Worm (Caenorhabditis elegans): ENCODE measurements around the gene ser-2.

ser-2 gene

DNA sequence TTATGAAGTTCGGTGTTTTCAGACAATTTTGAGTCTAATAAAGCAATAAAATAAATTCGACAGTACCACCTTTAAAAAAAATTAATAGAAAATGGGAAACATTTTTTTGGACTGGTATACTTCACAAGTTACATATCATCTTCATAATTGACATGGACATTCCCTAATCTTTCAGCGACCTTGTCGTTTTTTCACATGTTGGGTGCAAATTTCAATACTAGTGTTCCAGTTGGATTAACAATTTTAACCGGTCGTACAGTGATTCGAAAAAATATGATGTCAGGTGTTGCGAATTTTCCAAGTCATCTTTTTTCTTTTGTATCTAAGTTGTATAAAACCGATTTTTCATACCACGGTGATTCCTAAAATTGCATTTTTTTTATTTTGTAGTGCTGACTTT is 25.6 kb upstream of the ser-2 start:
- TF ChIP-seq nhr-12 (tag; optimal IDR thresholded peaks at IDR 0.05) (no peak), zip-8 (tag; optimal IDR thresholded peaks at IDR 0.05) (no peak), lin-32 (GFP tag; optimal IDR thresholded peaks at IDR 0.05) (no peak), mep-1 (tag; optimal IDR thresholded peaks at IDR 0.05) (no peak), mab-5 (tag; optimal IDR thresholded peaks at IDR 0.05) (no peak), nhr-2 (tag; optimal IDR thresholded peaks at IDR 0.05) (no peak), unc-62 (GFP tag; optimal IDR thresholded peaks at IDR 0.05) (no peak), blmp-1 (tag; optimal IDR thresholded peaks at IDR 0.05) (no peak), ham-2 (GFP tag; optimal IDR thresholded peaks at IDR 0.05) (no peak), tbx-8 (GFP tag; optimal IDR thresholded peaks at IDR 0.05) (no peak), drap-1 (GFP tag; optimal IDR thresholded peaks at IDR 0.05) (no peak), elt-3 (tag; optimal IDR thresholded peaks at IDR 0.05) (no peak), snpc-4 (tag; optimal IDR thresholded peaks at IDR 0.05) (no peak), cnd-1 (tag; optimal IDR thresholded peaks at IDR 0.05) (no peak), mls-2 (tag; optimal IDR thresholded peaks at IDR 0.05) (no peak), nhr-28 (tag; optimal IDR thresholded peaks at IDR 0.05) (no peak), flh-1 (GFP tag; optimal IDR thresholded peaks at IDR 0.05) (no peak), M03D4.4 (tag; optimal IDR thresholded peaks at IDR 0.05) (no peak), hlh-1 (tag; optimal IDR thresholded peaks at IDR 0.05) (no peak), lsy-2 (tag; optimal IDR thresholded peaks at IDR 0.05) (no peak)

DNA sequence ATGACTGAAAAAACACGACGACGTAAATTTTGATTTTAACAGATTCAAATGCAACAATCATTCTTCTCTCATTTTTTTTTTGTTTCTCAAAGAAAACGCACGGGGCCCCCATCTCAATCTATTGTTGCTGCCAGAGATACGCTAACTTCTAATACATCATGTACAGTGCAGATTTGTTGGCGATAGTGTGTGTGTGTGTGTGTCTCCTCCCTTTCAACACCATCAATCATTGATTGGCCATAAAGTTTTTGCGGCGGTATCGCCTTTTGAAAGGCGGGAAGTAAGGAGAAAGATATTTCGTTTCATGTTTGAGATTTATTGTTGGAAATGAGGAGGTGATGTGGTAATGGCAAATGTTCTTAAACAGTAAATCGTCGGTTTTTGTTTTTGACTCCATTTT is 24.5 kb upstream of the ser-2 start:
- TF ChIP-seq unc-62 (GFP tag; optimal IDR thresholded peaks at IDR 0.05) (peak; percentile 19), elt-1 (tag; optimal IDR thresholded peaks at IDR 0.05; ENCODE audit: borderline replicate concordance, insufficient read depth) (peak; percentile 33), drap-1 (GFP tag; optimal IDR thresholded peaks at IDR 0.05) (no peak)

DNA sequence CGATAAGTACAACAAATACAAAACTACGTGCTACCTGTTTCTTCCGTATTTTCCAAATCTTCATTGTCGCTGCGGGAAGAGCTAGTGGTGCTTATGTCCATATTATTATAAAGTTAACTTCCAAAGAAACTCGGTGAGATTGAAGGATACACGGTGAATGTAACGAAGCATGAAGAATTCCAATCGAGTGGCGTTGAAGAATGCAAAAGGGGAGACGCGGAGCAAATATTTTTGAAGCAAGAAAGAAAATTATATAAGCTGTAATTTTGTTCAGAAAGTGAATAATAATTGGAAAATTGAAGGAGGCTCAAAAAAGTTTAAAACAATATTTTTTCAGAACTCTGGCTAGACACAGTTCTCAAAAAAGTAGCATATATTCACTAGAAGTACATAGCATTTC is 22.9 kb upstream of the ser-2 start, which contains the start of gene Y15E3A.3:
TSS of gene Y15E3A.3 (minus strand) at position 101 of the 400 bp plus-strand sequence.
- TF ChIP-seq lin-32 (GFP tag; optimal IDR thresholded peaks at IDR 0.05) (no peak), drap-1 (GFP tag; optimal IDR thresholded peaks at IDR 0.05) (no peak)

DNA sequence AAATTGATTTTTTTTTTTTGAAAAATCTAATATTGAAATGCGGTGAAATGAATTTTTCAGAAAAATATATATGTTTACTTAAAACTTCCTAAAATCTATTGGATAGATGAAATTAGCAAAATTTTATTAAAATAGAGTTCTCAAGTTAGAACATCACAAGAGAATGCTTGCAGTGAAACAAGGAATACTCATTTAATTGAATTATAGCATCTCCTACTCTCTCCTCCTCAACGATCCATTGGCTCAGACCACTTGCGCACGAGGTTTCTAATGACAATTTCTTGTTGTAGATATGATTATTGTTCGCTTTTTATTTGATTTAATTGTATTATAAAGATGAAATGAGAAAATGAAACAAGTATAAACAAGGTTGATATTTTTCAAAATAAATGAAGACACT is 19.0 kb upstream of the ser-2 start:
- TF ChIP-seq ces-1 (GFP tag; optimal IDR thresholded peaks at IDR 0.05), result peak; percentile 72
- TF ChIP-seq M03D4.4 (tag; optimal IDR thresholded peaks at IDR 0.05), result no peak
- TF ChIP-seq elt-1 (tag; optimal IDR thresholded peaks at IDR 0.05; ENCODE audit: borderline replicate concordance, insufficient read depth), result no peak

DNA sequence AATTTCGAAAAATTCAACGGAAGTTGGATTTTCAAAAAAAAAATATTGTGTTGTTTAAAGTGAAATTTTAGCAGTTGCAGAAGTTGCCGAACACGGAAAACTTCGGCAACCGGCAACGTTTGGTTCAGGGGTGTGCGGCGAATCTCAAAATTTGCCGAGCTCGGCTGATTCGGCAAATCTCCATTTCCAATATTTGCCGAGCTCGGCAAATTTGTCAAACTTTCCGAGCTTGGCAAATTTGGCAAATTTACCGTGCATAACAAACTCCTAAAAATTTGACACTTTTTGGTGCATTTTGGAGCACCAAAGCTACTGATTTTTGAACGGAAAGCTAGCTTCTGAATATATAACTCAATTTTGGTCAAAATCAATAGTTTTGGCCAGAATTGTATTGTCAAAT is 18.5 kb upstream of the ser-2 start:
- TF ChIP-seq flh-1 (GFP tag; optimal IDR thresholded peaks at IDR 0.05) (no peak), bed-3 (GFP tag; optimal IDR thresholded peaks at IDR 0.05) (no peak), ceh-39 (tag; optimal IDR thresholded peaks at IDR 0.05) (no peak), ztf-11 (tag; optimal IDR thresholded peaks at IDR 0.05) (no peak), lsy-2 (tag; optimal IDR thresholded peaks at IDR 0.05) (no peak), mls-2 (tag; optimal IDR thresholded peaks at IDR 0.05) (no peak), drap-1 (GFP tag; optimal IDR thresholded peaks at IDR 0.05) (no peak), nhr-28 (tag; optimal IDR thresholded peaks at IDR 0.05) (no peak), M03D4.4 (tag; optimal IDR thresholded peaks at IDR 0.05) (no peak), lin-32 (GFP tag; optimal IDR thresholded peaks at IDR 0.05) (no peak), pha-4 (tag; optimal IDR thresholded peaks at IDR 0.05) (no peak), nhr-237 (tag; optimal IDR thresholded peaks at IDR 0.05) (no peak), ceh-83 (GFP tag; optimal IDR thresholded peaks at IDR 0.05) (no peak), sptf-1 (tag; optimal IDR thresholded peaks at IDR 0.05) (no peak), blmp-1 (tag; optimal IDR thresholded peaks at IDR 0.05) (no peak), nhr-2 (tag; optimal IDR thresholded peaks at IDR 0.05) (no peak), mep-1 (tag; optimal IDR thresholded peaks at IDR 0.05) (no peak), unc-62 (GFP tag; optimal IDR thresholded peaks at IDR 0.05) (no peak)

DNA sequence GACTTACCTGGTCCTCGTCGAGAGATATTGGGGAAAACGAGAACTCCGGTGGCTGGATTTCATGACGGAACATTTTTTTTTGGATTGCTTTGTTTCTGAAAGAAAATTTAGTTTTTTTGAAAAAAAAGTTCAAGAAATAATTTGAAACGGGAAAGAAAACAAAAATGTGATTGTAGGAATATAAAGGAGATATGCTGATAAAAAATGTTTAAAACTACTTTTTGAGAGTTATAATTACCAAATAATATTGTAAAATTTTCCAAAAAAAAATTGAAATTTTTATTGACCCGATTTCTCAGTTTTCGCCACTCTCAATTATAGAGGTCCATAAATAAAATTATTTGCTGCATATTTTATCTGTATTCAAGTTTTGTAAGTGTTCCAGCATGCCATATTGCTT is 14.4 kb upstream of the ser-2 start, which contains the start of gene glb-28:
TSS of gene glb-28 (minus strand) at position 101 of the 400 bp plus-strand sequence.
- no peak for TF ChIP-seq tbx-8 (GFP tag; optimal IDR thresholded peaks at IDR 0.05)
- no peak for TF ChIP-seq elt-1 (tag; optimal IDR thresholded peaks at IDR 0.05; ENCODE audit: borderline replicate concordance, insufficient read depth)
- TF ChIP-seq unc-62 (GFP tag; optimal IDR thresholded peaks at IDR 0.05), result no peak
- TF ChIP-seq elt-3 (tag; optimal IDR thresholded peaks at IDR 0.05), result no peak
- no peak for TF ChIP-seq flh-1 (GFP tag; optimal IDR thresholded peaks at IDR 0.05)
- TF ChIP-seq nhr-28 (tag; optimal IDR thresholded peaks at IDR 0.05), result no peak
- no peak for TF ChIP-seq lsy-2 (tag; optimal IDR thresholded peaks at IDR 0.05)
- TF ChIP-seq blmp-1 (tag; optimal IDR thresholded peaks at IDR 0.05), result no peak
- no peak for TF ChIP-seq ceh-83 (GFP tag; optimal IDR thresholded peaks at IDR 0.05)
- no peak for TF ChIP-seq ceh-39 (tag; optimal IDR thresholded peaks at IDR 0.05)
- no peak for TF ChIP-seq mls-2 (tag; optimal IDR thresholded peaks at IDR 0.05)
